Fruit fly (Drosophila melanogaster) whole organism, prepupa: ENCODE measurements around the gene CG32647.

Experiments used
- CG10631 ChIP-seq: fragments of 200-800 bp; sonication (Bioruptor generic); optimal IDR thresholded peaks from 2 replicates; lab custom pipeline; 2016; ENCODE audit warnings: missing biosample characterization, missing genetic modification characterization
- CG10669 ChIP-seq: fragments of 200-800 bp; sonication (Bioruptor generic); optimal IDR thresholded peaks from 3 replicates; lab custom pipeline; 2018; ENCODE audit warnings: missing biosample characterization, mild to moderate bottlenecking, missing genetic modification characterization, moderate library complexity
- CG11762 ChIP-seq: fragments of 200-800 bp; sonication (Bioruptor generic); optimal IDR thresholded peaks from 3 replicates; lab custom pipeline; 2016; ENCODE audit warnings: missing biosample characterization, missing genetic modification characterization; ENCODE audit not compliant: insufficient read depth
- CG1621 ChIP-seq: fragments of 200-800 bp; sonication (Bioruptor generic); optimal IDR thresholded peaks from 3 replicates; lab custom pipeline; 2018; ENCODE audit warnings: missing biosample characterization, mild to moderate bottlenecking, missing genetic modification characterization
- CG3032 ChIP-seq: fragments of 200-800 bp; optimal IDR thresholded peaks from 2 replicates; lab custom pipeline; 2019; ENCODE audit warnings: missing biosample characterization, mild to moderate bottlenecking, missing genetic modification characterization, moderate library complexity
- CG31627 ChIP-seq: fragments of 200-800 bp; sonication (Bioruptor generic); optimal IDR thresholded peaks from 3 replicates; lab custom pipeline; 2016; ENCODE audit warnings: missing biosample characterization, missing genetic modification characterization
- CG32006 ChIP-seq: fragments of 200-800 bp; sonication (Bioruptor generic); optimal IDR thresholded peaks from 3 replicates; lab custom pipeline; 2017; ENCODE audit warnings: missing biosample characterization, mild to moderate bottlenecking, missing genetic modification characterization
- CG34406 ChIP-seq: fragments of 200-800 bp; sonication (Bioruptor generic); optimal IDR thresholded peaks from 3 replicates; lab custom pipeline; 2016; ENCODE audit warnings: missing biosample characterization, missing genetic modification characterization
- CG4318 ChIP-seq: fragments of 200-800 bp; sonication (Bioruptor generic); optimal IDR thresholded peaks from 3 replicates; lab custom pipeline; 2017; ENCODE audit warnings: missing biosample characterization, mild to moderate bottlenecking, missing genetic modification characterization
- CG6792 ChIP-seq: fragments of 200-800 bp; sonication (Bioruptor generic); optimal IDR thresholded peaks from 3 replicates; lab custom pipeline; 2016; ENCODE audit warnings: missing biosample characterization, missing genetic modification characterization
- CG6808 ChIP-seq: fragments of 200-800 bp; sonication (Bioruptor generic); optimal IDR thresholded peaks from 3 replicates; lab custom pipeline; 2017; ENCODE audit warnings: missing biosample characterization, missing genetic modification characterization, mild to moderate bottlenecking, moderate library complexity, missing genetic modification reagents
- CG7368 ChIP-seq: fragments of 200-800 bp; sonication (Bioruptor generic); optimal IDR thresholded peaks from 3 replicates; lab custom pipeline; 2016; ENCODE audit warnings: missing biosample characterization, missing genetic modification characterization
- CG8119 ChIP-seq: fragments of 200-800 bp; sonication (Bioruptor generic); IDR thresholded peaks from 3 replicates; pipeline ENCODE4 v1.3.6; 2022; ENCODE audit warnings: missing biosample characterization, missing genetic modification characterization
- CG8319 ChIP-seq: fragments of 200-800 bp; sonication (Bioruptor generic); optimal IDR thresholded peaks from 3 replicates; lab custom pipeline; 2016; ENCODE audit warnings: missing biosample characterization, missing genetic modification characterization
- CG8632 ChIP-seq: fragments of 200-800 bp; sonication (Bioruptor generic); optimal IDR thresholded peaks from 3 replicates; lab custom pipeline; 2016; ENCODE audit warnings: missing biosample characterization, missing genetic modification characterization
- Eip75B ChIP-seq: fragments of 200-800 bp; sonication (Bioruptor generic); optimal IDR thresholded peaks from 3 replicates; lab custom pipeline; 2016; ENCODE audit warnings: missing biosample characterization, missing genetic modification characterization
- Eip78C ChIP-seq: fragments of 200-800 bp; sonication (Bioruptor generic); peaks from one replicate; lab custom pipeline; 2016; ENCODE audit warnings: missing biosample characterization, missing genetic modification characterization
- Eip93F ChIP-seq: fragments of 200-800 bp; sonication (Bioruptor generic); optimal IDR thresholded peaks from 2 replicates; lab custom pipeline; 2016; ENCODE audit warnings: missing biosample characterization, mild to moderate bottlenecking, missing genetic modification characterization
- Gug ChIP-seq: fragments of 200-800 bp; sonication (Bioruptor generic); IDR thresholded peaks from 2 replicates; pipeline ENCODE4 v1.3.6; 2022; ENCODE audit warnings: missing biosample characterization, missing genetic modification characterization
- Hr38 ChIP-seq: sonication (Bioruptor generic); optimal IDR thresholded peaks from 2 replicates; lab custom pipeline; 2016; ENCODE audit warnings: missing biosample characterization, missing genetic modification characterization
- Hr4 ChIP-seq: fragments of 200-800 bp; sonication (Bioruptor generic); optimal IDR thresholded peaks from 3 replicates; lab custom pipeline; 2016; ENCODE audit warnings: missing biosample characterization, missing genetic modification characterization
- Met ChIP-seq: fragments of 200-800 bp; sonication (Bioruptor generic); optimal IDR thresholded peaks from 3 replicates; lab custom pipeline; 2016; ENCODE audit warnings: missing biosample characterization, missing genetic modification characterization
- OdsH ChIP-seq: fragments of 200-800 bp; sonication (Bioruptor generic); optimal IDR thresholded peaks from 3 replicates; lab custom pipeline; 2016; ENCODE audit warnings: missing biosample characterization, missing genetic modification characterization
- Smox ChIP-seq: fragments of 200-800 bp; sonication (Bioruptor generic); optimal IDR thresholded peaks from 3 replicates; lab custom pipeline; 2016; ENCODE audit warnings: missing biosample characterization, missing genetic modification characterization
- Sox102F ChIP-seq: fragments of 200-800 bp; sonication (Bioruptor generic); optimal IDR thresholded peaks from 2 replicates; lab custom pipeline; 2016; ENCODE audit warnings: missing biosample characterization, mild to moderate bottlenecking, missing genetic modification characterization
- Sox15 ChIP-seq: fragments of 200-800 bp; sonication (Bioruptor generic); optimal IDR thresholded peaks from 3 replicates; lab custom pipeline; 2016; ENCODE audit warnings: missing biosample characterization, missing genetic modification characterization
- achi ChIP-seq: fragments of 200-800 bp; sonication (Bioruptor generic); optimal IDR thresholded peaks from 3 replicates; lab custom pipeline; 2016; ENCODE audit warnings: missing biosample characterization, missing genetic modification characterization
- acj6 ChIP-seq: fragments of 200-800 bp; sonication (Bioruptor generic); optimal IDR thresholded peaks from 3 replicates; lab custom pipeline; 2016; ENCODE audit warnings: missing biosample characterization, missing genetic modification characterization
- cyc ChIP-seq: fragments of 200-800 bp; sonication (Bioruptor generic); optimal IDR thresholded peaks from 3 replicates; lab custom pipeline; 2016; ENCODE audit warnings: missing biosample characterization, missing genetic modification characterization
- esn ChIP-seq: fragments of 200-800 bp; sonication (Bioruptor generic); optimal IDR thresholded peaks from 2 replicates; lab custom pipeline; 2016; ENCODE audit warnings: missing biosample characterization, mild to moderate bottlenecking, missing genetic modification characterization, moderate library complexity
- fd59A ChIP-seq: fragments of 200-800 bp; sonication (Bioruptor generic); optimal IDR thresholded peaks from 2 replicates; lab custom pipeline; 2017; ENCODE audit warnings: missing biosample characterization, mild to moderate bottlenecking, missing genetic modification characterization, missing genetic modification reagents
- fd85E ChIP-seq: fragments of 200-800 bp; sonication (Bioruptor generic); optimal IDR thresholded peaks from 3 replicates; lab custom pipeline; 2016; ENCODE audit warnings: missing biosample characterization, missing genetic modification characterization
- fkh ChIP-seq: fragments of 200-800 bp; sonication (Bioruptor generic); optimal IDR thresholded peaks from 3 replicates; lab custom pipeline; 2017; ENCODE audit warnings: missing biosample characterization, mild to moderate bottlenecking, missing genetic modification characterization, moderate library complexity
- net ChIP-seq: fragments of 200-800 bp; sonication (Bioruptor generic); optimal IDR thresholded peaks from 3 replicates; lab custom pipeline; 2016; ENCODE audit warnings: missing biosample characterization, missing genetic modification characterization
- svp ChIP-seq: fragments of 200-800 bp; sonication (Bioruptor generic); peaks from one replicate; lab custom pipeline; 2016; ENCODE audit warnings: missing biosample characterization, missing genetic modification characterization
- vri ChIP-seq: fragments of 200-800 bp; sonication (Bioruptor generic); optimal IDR thresholded peaks from 3 replicates; lab custom pipeline; 2016; ENCODE audit warnings: missing biosample characterization, mild to moderate bottlenecking, missing genetic modification characterization

CG32647 gene

DNA sequence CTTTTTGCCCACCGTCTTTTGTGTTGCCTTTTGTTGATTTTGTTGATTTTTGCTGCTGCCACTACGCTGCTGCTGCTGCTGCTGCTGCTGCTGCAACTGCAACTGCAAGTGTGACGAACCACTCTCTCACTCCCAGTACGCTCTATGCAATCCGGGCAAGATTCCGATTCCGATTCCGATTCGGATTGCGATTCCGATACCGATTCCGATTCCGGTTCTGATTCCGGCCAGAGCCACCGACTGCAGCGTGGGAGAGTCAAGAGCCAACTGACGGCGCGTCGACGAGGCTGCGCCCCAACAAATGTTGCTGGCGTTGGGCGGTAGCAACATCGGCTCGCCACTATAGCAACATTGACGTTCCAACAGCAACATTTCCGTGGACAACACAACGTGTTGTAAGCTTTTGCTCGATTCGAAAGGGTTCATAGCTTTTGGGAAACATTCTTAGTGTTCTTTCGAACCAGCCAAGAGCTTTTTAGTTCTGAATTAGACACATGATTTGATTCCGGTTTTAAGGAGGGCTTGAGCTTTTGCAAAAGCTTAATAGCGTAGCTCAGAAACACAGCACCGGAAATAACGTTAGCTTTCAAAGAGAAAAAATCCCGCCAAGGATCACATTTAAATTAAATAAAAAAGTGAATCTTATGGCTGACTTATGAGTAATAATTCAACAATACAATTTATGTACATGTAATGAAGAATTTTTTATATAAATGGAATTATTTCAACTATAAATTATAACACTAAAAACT is at the start of gene CG32647:
Gene CG32647 (minus strand): TSS at position 269 of the 752 bp plus-strand sequence.
- TF ChIP-seq CG6792 (no peak), Eip93F (no peak), fd85E (no peak), svp (GFP tag; lab: Kevin White, UChicago) (peak; percentile 54), cyc (GFP tag; lab: Kevin White, UChicago) (no peak), CG31627 (GFP tag; lab: Kevin White, UChicago) (no peak), Eip78C (GFP tag; lab: Kevin White, UChicago) (peak; percentile 65)

- TF ChIP-seq fkh (GFP tag; lab: Kevin White, UChicago), result no peak
- no peak for TF ChIP-seq CG8319 (GFP tag; lab: Kevin White, UChicago)
- TF ChIP-seq CG34406, result no peak
- no peak for TF ChIP-seq fd59A (GFP tag; lab: Kevin White, UChicago)
- no peak for TF ChIP-seq CG31627 (GFP tag; lab: Kevin White, UChicago)
- TF ChIP-seq Gug (GFP tag; lab: Robert Waterston, UW), result no peak
These were observed 46.6 kb upstream of the CG32647 start for dm6 chrX:12831323-12831722.

DNA sequence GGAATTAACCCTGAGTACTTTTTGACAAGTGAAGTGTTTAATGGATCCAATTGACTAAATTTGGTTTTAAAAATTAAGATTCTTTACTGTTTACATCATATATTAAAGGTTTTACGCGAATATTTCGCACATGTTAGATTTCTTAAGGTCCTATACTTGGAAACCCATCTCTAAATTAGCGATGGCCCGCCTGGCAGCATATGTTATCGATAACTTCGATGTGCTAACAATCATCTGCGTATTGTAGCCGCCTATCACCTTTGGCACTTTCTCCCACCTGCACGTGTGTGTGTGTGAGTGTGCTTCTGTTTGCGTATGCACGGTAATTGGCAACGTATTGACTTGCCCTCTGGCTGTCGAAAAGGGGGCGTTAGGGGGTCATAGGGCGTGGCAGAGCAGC is 36.8 kb upstream of the CG32647 start:
- TF ChIP-seq Sox102F (GFP tag; lab: Kevin White, UChicago), result no peak
- TF ChIP-seq, all 60 proteins: peak for 0

DNA sequence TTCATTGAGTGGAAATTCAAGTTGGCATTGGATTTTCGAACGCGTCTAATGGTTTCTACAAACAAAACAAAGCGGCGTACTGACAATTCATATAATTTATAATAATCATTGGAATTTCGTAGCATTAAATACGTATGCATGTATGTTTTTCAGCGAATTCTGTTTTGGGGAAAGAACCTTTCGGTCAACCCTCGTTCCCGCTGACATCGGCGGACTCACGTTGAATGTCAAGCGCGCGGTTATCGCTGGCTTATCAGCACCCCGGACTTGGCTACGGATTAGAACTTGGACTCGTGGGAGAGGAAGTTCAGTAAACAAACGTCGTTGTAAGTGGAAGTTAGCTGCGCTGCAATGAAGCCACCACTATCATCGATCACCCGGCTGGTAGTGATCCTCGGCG is 16.6 kb upstream of the CG32647 start, which contains the start of gene Nep6:
Gene Nep6 (plus strand): TSS at position 305 of the 400 bp plus-strand sequence.
- TF ChIP-seq svp (GFP tag; lab: Kevin White, UChicago), result peak; percentile 83
- no peak for TF ChIP-seq Hr38 (GFP tag; lab: Kevin White, UChicago)

dm6 chrX:12777763-12778408 is 6.9 kb downstream of the CG32647 start:
- no peak for TF ChIP-seq CG8319 (GFP tag; lab: Kevin White, UChicago)
- peak; percentile 13 for TF ChIP-seq CG3032 (tag; lab: Kevin White, UChicago)
- TF ChIP-seq CG4318 (GFP tag; lab: Kevin White, UChicago), result peak; percentile 7
- 0 out of 3 replicates have a peak, but pooled peaks have one; percentile 30 for TF ChIP-seq CG8119 (GFP tag; lab: Robert Waterston, UW)
- TF ChIP-seq CG1621 (tag; lab: Kevin White, UChicago), result no peak
- peak; percentile 81 for TF ChIP-seq Eip78C (GFP tag; lab: Kevin White, UChicago)
- TF ChIP-seq CG6808 (GFP tag; lab: Kevin White, UChicago), result peak; percentile 20
- TF ChIP-seq CG11762 (GFP tag; lab: Kevin White, UChicago), result peak; percentile 0
- TF ChIP-seq Sox15 (GFP tag; lab: Kevin White, UChicago), result no peak
- peak; percentile 19 for TF ChIP-seq Met (GFP tag; lab: Kevin White, UChicago)
- TF ChIP-seq net (GFP tag; lab: Kevin White, UChicago), result peak; percentile 17
- peak; percentile 20 for TF ChIP-seq CG8632 (GFP tag; lab: Kevin White, UChicago)
- no peak for TF ChIP-seq Sox102F (GFP tag; lab: Kevin White, UChicago)
- TF ChIP-seq Smox, result peak; percentile 9
- peak; percentile 27 for TF ChIP-seq CG10669 (GFP tag; lab: Kevin White, UChicago)
- TF ChIP-seq acj6, result peak; percentile 22
- TF ChIP-seq vri (GFP tag; lab: Kevin White, UChicago), result no peak
- TF ChIP-seq svp (GFP tag; lab: Kevin White, UChicago), result no peak
- peak; percentile 3 for TF ChIP-seq fd59A (GFP tag; lab: Kevin White, UChicago)
- peak; percentile 63 for TF ChIP-seq CG32006 (GFP tag; lab: Kevin White, UChicago)
- peak; percentile 7 for TF ChIP-seq CG34406
- peak; percentile 25 for TF ChIP-seq achi (GFP tag; lab: Kevin White, UChicago)
- no peak for TF ChIP-seq Hr38 (GFP tag; lab: Kevin White, UChicago)
- peak; percentile 36; the same call in 1 of the 2 replicates for TF ChIP-seq Gug (GFP tag; lab: Robert Waterston, UW)
- TF ChIP-seq esn, result peak; percentile 17
- peak; percentile 7 for TF ChIP-seq cyc (GFP tag; lab: Kevin White, UChicago)
- TF ChIP-seq Hr4 (GFP tag; lab: Kevin White, UChicago), result peak; percentile 23
- TF ChIP-seq CG10631 (GFP tag; lab: Kevin White, UChicago), result peak; percentile 14
- TF ChIP-seq OdsH (GFP tag; lab: Kevin White, UChicago), result peak; percentile 15
- TF ChIP-seq Eip75B (GFP tag; lab: Kevin White, UChicago), result no peak
- no peak for TF ChIP-seq CG7368
